Fruit fly (Drosophila melanogaster) whole organism, embryonic: ENCODE measurements around the gene CG10866.

Experiments
- Aef1 ChIP-seq: fragments of 200-800 bp; sonication (Bioruptor generic); IDR thresholded peaks from 3 replicates; pipeline ENCODE4 v1.3.6; 2022; ENCODE audit warnings: missing biosample characterization, missing genetic modification characterization
- CG11504 ChIP-seq: fragments of 200-800 bp; sonication (Bioruptor generic); optimal IDR thresholded peaks from 3 replicates; lab custom pipeline; 2019; ENCODE audit warnings: missing biosample characterization, mild to moderate bottlenecking, missing genetic modification characterization, moderate library complexity
- CG2889 ChIP-seq: fragments of 200-800 bp; sonication (Bioruptor generic); IDR thresholded peaks from 3 replicates; pipeline ENCODE4 v1.3.6; 2022; ENCODE audit warnings: missing biosample characterization, missing genetic modification characterization
- CG4730 ChIP-seq: fragments of 200-800 bp; sonication (Bioruptor generic); IDR thresholded peaks from 2 replicates; pipeline ENCODE4 v1.3.6; 2022; ENCODE audit warnings: missing biosample characterization, missing genetic modification characterization
- CkIIα-i1 ChIP-seq: fragments of 200-800 bp; sonication (Bioruptor generic); IDR thresholded peaks from 2 replicates; pipeline ENCODE4 v1.3.6; 2022; ENCODE audit warnings: missing biosample characterization, missing genetic modification characterization
- Elba2 ChIP-seq: fragments of 200-800 bp; sonication (Bioruptor generic); optimal IDR thresholded peaks from 3 replicates; lab custom pipeline; 2016; ENCODE audit warnings: missing biosample characterization, missing genetic modification characterization
- row ChIP-seq: fragments of 200-800 bp; sonication (Bioruptor generic); IDR thresholded peaks from 3 replicates; pipeline ENCODE4 v1.3.6; 2022; ENCODE audit warnings: missing biosample characterization, missing genetic modification characterization
- sna ChIP-seq: fragments of 200-800 bp; sonication (Bioruptor generic); IDR thresholded peaks from 2 replicates; pipeline ENCODE4 v1.3.6; 2022; ENCODE audit warnings: missing biosample characterization, missing genetic modification characterization; ENCODE audit not compliant: partially characterized antibody

DNA sequence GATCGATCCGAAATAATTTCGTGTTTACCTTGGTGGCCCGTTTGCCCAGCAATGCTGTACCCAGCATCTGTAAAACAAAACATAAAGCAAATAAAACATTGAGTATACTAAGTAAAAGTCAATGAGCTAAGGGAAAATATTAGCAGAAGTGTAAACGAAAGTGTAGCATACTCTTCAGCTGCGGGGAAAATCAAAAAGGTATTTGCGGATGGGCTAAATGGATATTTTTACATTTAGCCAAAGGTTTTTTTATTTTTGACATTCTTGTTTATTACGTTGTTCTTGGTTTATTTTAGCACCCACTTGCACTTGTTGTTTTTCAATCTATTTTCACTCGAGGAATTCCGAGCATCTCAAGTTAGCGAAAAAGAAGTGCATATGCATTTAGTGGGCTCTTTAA is 6.9 kb downstream of the CG10866 start:
- no peak for TF ChIP-seq CG4730
- no peak for TF ChIP-seq Aef1
- TF ChIP-seq row (GFP tag; lab: Robert Waterston, UW): no peak
- TF ChIP-seq CG11504 (tag; lab: Kevin White, UChicago): no peak
- TF ChIP-seq CkIIα-i1 (GFP tag; lab: Robert Waterston, UW): no peak
- no peak for TF ChIP-seq sna (GFP tag; lab: Robert Waterston, UW)
- TF ChIP-seq Elba2 (GFP tag; lab: Kevin White, UChicago): no peak
- no peak for TF ChIP-seq CG2889 (GFP tag; lab: Robert Waterston, UW)
